Worm (Caenorhabditis elegans) whole organism, L4 larva: ENCODE measurements around the gene Y116A8C.38.

Experiments used
- F10B5.3 ChIP-seq: sonication (generic microtip); optimal IDR thresholded peaks from 2 replicates; lab custom pipeline; 2016; ENCODE audit warnings: mild to moderate bottlenecking, missing genetic modification characterization, missing compliant biosample characterization
- F44E2.7 ChIP-seq: fragments of 200-800 bp; sonication (Bioruptor generic); IDR thresholded peaks from 2 replicates; pipeline ENCODE4 v2.1.2; 2022; ENCODE audit warnings: missing genetic modification characterization, missing compliant biosample characterization
- F49E8.2 ChIP-seq: sonication (generic microtip); optimal IDR thresholded peaks from 2 replicates; lab custom pipeline; 2016; ENCODE audit warnings: missing compliant biosample characterization, mild to moderate bottlenecking, missing genetic modification characterization, borderline replicate concordance
- T20F7.1 ChIP-seq: fragments of 200-800 bp; sonication (Bioruptor generic); optimal IDR thresholded peaks from 2 replicates; lab custom pipeline; 2018; ENCODE audit warnings: mild to moderate bottlenecking, missing genetic modification characterization, missing compliant biosample characterization
- T26A8.4 ChIP-seq: fragments of 200-800 bp; sonication (Bioruptor generic); IDR thresholded peaks from 2 replicates; pipeline ENCODE4 v1.3.6; 2022; ENCODE audit warnings: missing genetic modification characterization, missing compliant biosample characterization
- Y105C5A.15 ChIP-seq: fragments of 200-800 bp; sonication (Bioruptor generic); IDR thresholded peaks from 2 replicates; pipeline ENCODE4 v1.3.6; 2022; ENCODE audit warnings: missing genetic modification characterization, missing compliant biosample characterization
- Y48G9A.11 ChIP-seq: fragments of 200-800 bp; sonication (Bioruptor generic); IDR thresholded peaks from 2 replicates; pipeline ENCODE4 v1.3.6; 2022; ENCODE audit warnings: missing genetic modification reagents, missing genetic modification characterization, missing compliant biosample characterization
- Y75B8A.6 ChIP-seq: fragments of 200-800 bp; sonication (Bioruptor generic); IDR thresholded peaks from 2 replicates; pipeline ENCODE4 v1.3.6; 2022; ENCODE audit warnings: missing genetic modification reagents, missing genetic modification characterization, missing compliant biosample characterization
- ZK337.2 ChIP-seq: fragments of 200-800 bp; sonication (Bioruptor generic); IDR thresholded peaks from 2 replicates; pipeline ENCODE4 v1.3.6; 2022; ENCODE audit warnings: missing genetic modification reagents, missing genetic modification characterization, missing compliant biosample characterization
- aha-1 ChIP-seq: fragments of 150-350 bp; peaks from one replicate; lab custom pipeline; 2014; ENCODE audit warnings: missing biosample characterization, missing genetic modification characterization
- aly-2 ChIP-seq: sonication (generic microtip); optimal IDR thresholded peaks from 2 replicates; lab custom pipeline; 2018; ENCODE audit warnings: missing biosample characterization, missing genetic modification characterization
- ama-1 ChIP-seq: fragments of 150-350 bp; optimal IDR thresholded peaks from 2 replicates; lab custom pipeline; 2014; ENCODE audit warnings: inconsistent platforms, mixed read lengths
- arid-1 ChIP-seq: fragments of 200-800 bp; sonication (Bioruptor generic); conservative IDR thresholded peaks from 2 replicates; pipeline ENCODE4 v1.3.6; 2022; ENCODE audit warnings: missing genetic modification reagents, missing genetic modification characterization, missing compliant biosample characterization
- attf-4 ChIP-seq: sonication (generic microtip); optimal IDR thresholded peaks from 3 replicates; lab custom pipeline; 2017; ENCODE audit warnings: missing biosample characterization, missing genetic modification characterization
- ceh-20 ChIP-seq: fragments of 200-800 bp; sonication (Bioruptor generic); IDR thresholded peaks from 2 replicates; pipeline ENCODE4 v1.3.6; 2022; ENCODE audit warnings: missing genetic modification reagents, missing genetic modification characterization, missing compliant biosample characterization
- ceh-62 ChIP-seq: sonication (generic microtip); optimal IDR thresholded peaks from 2 replicates; lab custom pipeline; 2017; ENCODE audit warnings: missing biosample characterization, missing genetic modification characterization
- ceh-82 ChIP-seq: sonication (generic microtip); optimal IDR thresholded peaks from 2 replicates; lab custom pipeline; 2017; ENCODE audit warnings: missing biosample characterization, missing genetic modification characterization
- daf-12 ChIP-seq: fragments of 150-350 bp; optimal IDR thresholded peaks from 2 replicates; lab custom pipeline; 2014; ENCODE audit warnings: missing biosample characterization, missing genetic modification reagents, missing genetic modification characterization
- daf-16 ChIP-seq, 3 experiments: sonication (generic microtip); optimal IDR thresholded peaks; 2 replicates each; lab custom pipeline; 2016 to 2017; ENCODE audit warnings: missing genetic modification characterization in 3 of 3, missing genetic modification reagents in 3 of 3, mild to moderate bottlenecking in 2 of 3, missing compliant biosample characterization in 2 of 3, missing biosample characterization in 1 of 3, moderate library complexity in 1 of 3
- daf-8 ChIP-seq: fragments of 200-800 bp; sonication (Bioruptor generic); IDR thresholded peaks from 2 replicates; pipeline ENCODE4 v1.3.6; 2022; ENCODE audit warnings: missing genetic modification characterization, missing compliant biosample characterization
- dmd-6 ChIP-seq: fragments of 200-800 bp; sonication (Bioruptor generic); IDR thresholded peaks from 2 replicates; pipeline ENCODE4 v1.3.6; 2022; ENCODE audit warnings: missing genetic modification reagents, missing genetic modification characterization, missing compliant biosample characterization
- dve-1 ChIP-seq: sonication (generic microtip); optimal IDR thresholded peaks from 2 replicates; lab custom pipeline; 2017; ENCODE audit warnings: antibody characterized with exemption, mild to moderate bottlenecking, missing genetic modification characterization, missing compliant biosample characterization; ENCODE audit not compliant: insufficient read depth
- egl-27 ChIP-seq: sonication (generic microtip); optimal IDR thresholded peaks from 3 replicates; lab custom pipeline; 2017; ENCODE audit warnings: missing biosample characterization, missing genetic modification reagents, missing genetic modification characterization
- fos-1 ChIP-seq: fragments of 150-350 bp; optimal IDR thresholded peaks from 2 replicates; lab custom pipeline; 2014; ENCODE audit warnings: missing biosample characterization, missing genetic modification characterization
- gei-8 ChIP-seq: fragments of 200-800 bp; sonication (Bioruptor generic); optimal IDR thresholded peaks from 2 replicates; lab custom pipeline; 2018; ENCODE audit warnings: mild to moderate bottlenecking, missing genetic modification characterization, missing compliant biosample characterization
- hlh-11 ChIP-seq: fragments of 200-800 bp; sonication (Bioruptor generic); optimal IDR thresholded peaks from 2 replicates; lab custom pipeline; 2018; ENCODE audit warnings: mild to moderate bottlenecking, missing genetic modification characterization, missing compliant biosample characterization
- hlh-30 ChIP-seq: sonication (generic microtip); optimal IDR thresholded peaks from 2 replicates; lab custom pipeline; 2017; ENCODE audit warnings: antibody characterized with exemption, mild to moderate bottlenecking, missing genetic modification characterization, missing compliant biosample characterization; ENCODE audit not compliant: insufficient read depth
- hmg-1.1 ChIP-seq: fragments of 200-800 bp; sonication (Bioruptor generic); IDR thresholded peaks from 2 replicates; pipeline ENCODE4 v1.3.6; 2022; ENCODE audit warnings: missing genetic modification reagents, missing genetic modification characterization, missing compliant biosample characterization
- lin-1 ChIP-seq: fragments of 200-800 bp; sonication (Bioruptor generic); IDR thresholded peaks from 2 replicates; pipeline ENCODE4 v1.3.6; 2022; ENCODE audit warnings: missing genetic modification reagents, missing genetic modification characterization, missing compliant biosample characterization
- lin-38 ChIP-seq: fragments of 200-800 bp; sonication (Bioruptor generic); IDR thresholded peaks from 2 replicates; pipeline ENCODE4 v1.3.6; 2022; ENCODE audit warnings: missing genetic modification reagents, missing genetic modification characterization, missing compliant biosample characterization
- madf-9 ChIP-seq: fragments of 200-800 bp; sonication (Bioruptor generic); conservative IDR thresholded peaks from 2 replicates; pipeline ENCODE4 v1.3.6; 2022; ENCODE audit warnings: missing genetic modification reagents, missing genetic modification characterization, missing compliant biosample characterization
- mdt-29 ChIP-seq: fragments of 200-800 bp; sonication (Bioruptor generic); IDR thresholded peaks from 2 replicates; pipeline ENCODE4 v1.3.6; 2022; ENCODE audit warnings: missing genetic modification reagents, missing genetic modification characterization, missing compliant biosample characterization
- mep-1 ChIP-seq: fragments of 150-350 bp; sonication (generic microtip); optimal IDR thresholded peaks from 3 replicates; lab custom pipeline; 2014; ENCODE audit warnings: missing biosample characterization, missing genetic modification characterization
- mes-2 ChIP-seq: sonication (generic microtip); optimal IDR thresholded peaks from 2 replicates; lab custom pipeline; 2016; ENCODE audit warnings: missing genotype, mild to moderate bottlenecking, missing genetic modification characterization, missing compliant biosample characterization; ENCODE audit not compliant: poor library complexity, severe bottlenecking
- mxl-2 ChIP-seq: fragments of 200-800 bp; sonication (Bioruptor generic); conservative IDR thresholded peaks from 2 replicates; pipeline ENCODE4 v1.3.6; 2022; ENCODE audit warnings: missing genetic modification reagents, missing genetic modification characterization, missing compliant biosample characterization
- nhr-10 ChIP-seq: fragments of 150-350 bp; optimal IDR thresholded peaks from 2 replicates; lab custom pipeline; 2014; ENCODE audit warnings: missing biosample characterization, missing genetic modification characterization
- nhr-25 ChIP-seq: sonication (generic microtip); optimal IDR thresholded peaks from 2 replicates; lab custom pipeline; 2017; ENCODE audit warnings: missing genetic modification characterization, mild to moderate bottlenecking, missing compliant biosample characterization, antibody characterized with exemption, moderate library complexity, borderline replicate concordance; ENCODE audit not compliant: insufficient read depth
- rbr-2 ChIP-seq: sonication (generic microtip); optimal IDR thresholded peaks from 2 replicates; lab custom pipeline; 2016; ENCODE audit warnings: missing genotype, missing genetic modification characterization, missing compliant biosample characterization
- skn-1 ChIP-seq: fragments of 150-350 bp; optimal IDR thresholded peaks from 2 replicates; lab custom pipeline; 2014; ENCODE audit warnings: missing biosample characterization, missing genetic modification characterization
- snpc-4 ChIP-seq: fragments of 150-350 bp; optimal IDR thresholded peaks from 2 replicates; lab custom pipeline; 2014; ENCODE audit warnings: missing biosample characterization, missing genetic modification characterization
- spr-1 ChIP-seq: sonication (generic microtip); optimal IDR thresholded peaks from 2 replicates; lab custom pipeline; 2016; ENCODE audit warnings: mild to moderate bottlenecking, missing genetic modification characterization, missing compliant biosample characterization
- spr-3 ChIP-seq: fragments of 200-800 bp; sonication (Bioruptor generic); optimal IDR thresholded peaks from 2 replicates; lab custom pipeline; 2018; ENCODE audit warnings: mild to moderate bottlenecking, missing genetic modification characterization, missing compliant biosample characterization
- tra-1 ChIP-seq: fragments of 200-800 bp; sonication (Bioruptor generic); IDR thresholded peaks from 2 replicates; pipeline ENCODE4 v1.3.6; 2022; ENCODE audit warnings: missing genetic modification reagents, missing genetic modification characterization, missing compliant biosample characterization
- unc-130 ChIP-seq: sonication (generic microtip); optimal IDR thresholded peaks from 2 replicates; lab custom pipeline; 2016; ENCODE audit warnings: missing genetic modification reagents, missing genetic modification characterization, missing compliant biosample characterization
- unc-39 ChIP-seq: sonication (generic microtip); optimal IDR thresholded peaks from 2 replicates; lab custom pipeline; 2017; ENCODE audit warnings: missing biosample characterization, missing genetic modification characterization
- zag-1 ChIP-seq: fragments of 150-350 bp; optimal IDR thresholded peaks from 2 replicates; lab custom pipeline; 2014; ENCODE audit warnings: missing biosample characterization, missing genetic modification characterization
- zfp-2 ChIP-seq: sonication (generic microtip); optimal IDR thresholded peaks from 2 replicates; lab custom pipeline; 2016; ENCODE audit warnings: mild to moderate bottlenecking, missing genetic modification characterization, missing compliant biosample characterization
- zip-2 ChIP-seq: fragments of 150-350 bp; optimal IDR thresholded peaks from 2 replicates; lab custom pipeline; 2014; ENCODE audit warnings: missing biosample characterization, missing genetic modification characterization
- ztf-7 ChIP-seq: fragments of 150-350 bp; optimal IDR thresholded peaks from 2 replicates; lab custom pipeline; 2014; ENCODE audit warnings: missing biosample characterization, missing genetic modification characterization

Y116A8C.38 gene

DNA sequence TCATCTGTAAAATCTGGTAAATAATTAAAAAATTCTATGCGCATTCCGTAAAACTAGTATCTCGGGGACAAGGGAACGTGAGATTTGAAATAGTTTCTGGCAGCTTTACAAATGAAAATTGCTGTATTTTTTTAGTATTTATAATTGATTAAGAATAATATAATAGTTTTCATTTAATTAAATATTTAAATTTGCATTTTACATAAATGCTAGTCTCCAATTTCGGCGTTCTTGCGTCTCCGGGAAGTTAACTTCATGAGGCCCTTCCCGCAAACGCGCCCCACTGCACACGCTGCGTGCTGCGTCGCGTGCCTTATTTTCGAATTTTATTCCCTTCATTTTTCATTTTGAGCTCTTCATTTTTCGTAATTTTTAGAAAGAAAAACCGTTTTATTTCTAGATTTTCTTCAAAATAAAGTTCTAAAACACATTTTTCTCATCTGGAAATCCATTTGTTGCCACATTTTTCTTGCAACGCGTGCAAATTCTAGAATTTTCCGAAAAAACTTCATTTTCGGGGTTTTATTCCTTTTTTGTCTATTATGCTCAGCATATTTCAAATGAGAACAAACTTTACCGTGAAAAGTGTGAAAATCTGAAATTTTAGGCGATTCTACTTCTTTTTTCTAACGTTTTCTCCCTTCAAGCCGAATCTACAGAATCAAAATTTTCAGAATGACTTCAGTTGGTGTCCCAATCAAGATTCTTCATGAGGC is 43.8 kb upstream of the Y116A8C.38 start, which contains the start of the genes snx-13 and snr-1 (continued):
- no peak for TF ChIP-seq F44E2.7 (GFP tag; lab: Robert Waterston, UW)
- TF ChIP-seq zag-1 (tag; lab: Kevin White, UChicago): no peak
- TF ChIP-seq fos-1: no peak
- no peak for TF ChIP-seq Y75B8A.6 (GFP tag; lab: Robert Waterston, UW)
- TF ChIP-seq attf-4 (tag; lab: Kevin White, UChicago): no peak
- no peak for TF ChIP-seq ztf-7 (tag; lab: Kevin White, UChicago)
- TF ChIP-seq dmd-6 (GFP tag; lab: Robert Waterston, UW): peak; percentile 49
- no peak for TF ChIP-seq zip-2
- no peak for TF ChIP-seq spr-3 (GFP tag; lab: Kevin White, UChicago)
- TF ChIP-seq ceh-82 (tag; lab: Kevin White, UChicago): no peak
- no peak for TF ChIP-seq tra-1 (GFP tag; lab: Robert Waterston, UW)
- peak; percentile 64 for TF ChIP-seq Y48G9A.11
- TF ChIP-seq zfp-2 (tag; lab: Kevin White, UChicago): peak; percentile 62
- TF ChIP-seq spr-1 (tag; lab: Kevin White, UChicago): peak; percentile 40
- peak; percentile 75 for TF ChIP-seq hmg-1.1
- no peak for TF ChIP-seq unc-39
- TF ChIP-seq daf-16 (GFP tag; optimal IDR thresholded peaks at IDR 0.05; lab: Kevin White, UChicago): peak in 1 of 2 experiments; percentile 30
- TF ChIP-seq daf-16 (tag; optimal IDR thresholded peaks at IDR 0.05; lab: Kevin White, UChicago): peak; percentile 39
- no peak for TF ChIP-seq mxl-2 (GFP tag; lab: Robert Waterston, UW)
- no peak for TF ChIP-seq T26A8.4
- no peak for TF ChIP-seq daf-12 (tag; lab: Kevin White, UChicago)
- TF ChIP-seq snpc-4 (tag; lab: Kevin White, UChicago): no peak
- TF ChIP-seq skn-1 (tag; lab: Kevin White, UChicago): no peak
- peak; percentile 61; the same call in 1 of the 2 replicates for TF ChIP-seq arid-1 (GFP tag; lab: Robert Waterston, UW)
- peak; percentile 70 for TF ChIP-seq rbr-2 (tag; lab: Kevin White, UChicago)
- peak; percentile 90 for TF ChIP-seq unc-130 (GFP tag; lab: Kevin White, UChicago)
- TF ChIP-seq egl-27: no peak
- TF ChIP-seq ZK337.2: peak; percentile 74; the same call in 1 of the 2 replicates
- TF ChIP-seq mes-2: peak; percentile 96
- no peak for TF ChIP-seq Y105C5A.15 (GFP tag; lab: Robert Waterston, UW)
- TF ChIP-seq ceh-62 (tag; lab: Kevin White, UChicago): no peak
- TF ChIP-seq ceh-20 (GFP tag; lab: Robert Waterston, UW): no peak
- TF ChIP-seq T20F7.1 (GFP tag; lab: Kevin White, UChicago): peak; percentile 78
- no peak for TF ChIP-seq mdt-29 (GFP tag; lab: Robert Waterston, UW)
- no peak for TF ChIP-seq daf-8 (GFP tag; lab: Robert Waterston, UW)
- TF ChIP-seq lin-1: no peak
- no peak for TF ChIP-seq nhr-25
- peak; percentile 98 for TF ChIP-seq lin-38 (GFP tag; lab: Robert Waterston, UW)
- no peak for TF ChIP-seq nhr-10 (tag; lab: Kevin White, UChicago)
- no peak for TF ChIP-seq aly-2 (tag; lab: Kevin White, UChicago)
- peak; percentile 82 for TF ChIP-seq mep-1 (tag; lab: Kevin White, UChicago)

DNA sequence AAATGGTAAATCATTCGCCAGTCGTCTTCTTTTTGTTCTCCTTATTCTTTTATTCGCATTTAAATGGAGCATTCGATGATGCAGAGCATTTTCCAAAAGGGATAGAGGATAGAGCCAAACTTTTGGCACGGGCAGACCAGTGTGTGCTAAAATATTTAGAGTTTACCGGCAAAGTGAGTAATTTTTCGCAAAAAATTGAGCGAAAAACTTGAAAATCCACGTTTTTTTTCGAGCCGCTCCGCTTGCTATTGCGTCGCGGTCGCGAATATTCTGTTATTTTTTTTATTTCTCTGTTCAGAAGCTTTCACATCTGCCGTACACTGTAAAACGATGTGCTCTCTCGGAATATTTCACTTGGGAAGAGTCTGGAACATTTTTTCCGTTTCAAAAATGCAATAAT is 42.5 kb upstream of the Y116A8C.38 start, which contains the start of gene Y116A8C.43:
Gene Y116A8C.43, plus strand, starts transcription at position 3 of the 400 bp plus-strand sequence.
- no peak for TF ChIP-seq daf-16 (GFP tag; optimal IDR thresholded peaks at IDR 0.05; lab: Kevin White, UChicago)
- TF ChIP-seq daf-16 (tag; optimal IDR thresholded peaks at IDR 0.05; lab: Kevin White, UChicago): peak; percentile 27
- peak; percentile 56 for TF ChIP-seq unc-130 (GFP tag; lab: Kevin White, UChicago)
- TF ChIP-seq attf-4 (tag; lab: Kevin White, UChicago): no peak
- TF ChIP-seq nhr-10 (tag; lab: Kevin White, UChicago): no peak
- peak; percentile 11; the same call in 1 of the 2 replicates for TF ChIP-seq arid-1 (GFP tag; lab: Robert Waterston, UW)
- TF ChIP-seq hlh-30 (tag; lab: Kevin White, UChicago): no peak
- TF ChIP-seq F49E8.2 (tag; lab: Kevin White, UChicago): peak; percentile 79
- TF ChIP-seq dve-1 (tag; lab: Kevin White, UChicago): no peak
- peak; percentile 23 for TF ChIP-seq mes-2
- TF ChIP-seq madf-9 (GFP tag; lab: Robert Waterston, UW): no peak
- peak; percentile 9 for TF ChIP-seq rbr-2 (tag; lab: Kevin White, UChicago)
- peak; percentile 76 for TF ChIP-seq aha-1
- peak; percentile 84 for TF ChIP-seq ama-1 (lab: Kevin White, UChicago)
- TF ChIP-seq F10B5.3 (tag; lab: Kevin White, UChicago): no peak
- TF ChIP-seq ZK337.2: no peak
- no peak for TF ChIP-seq gei-8 (GFP tag; lab: Kevin White, UChicago)
- TF ChIP-seq hlh-11 (tag; lab: Kevin White, UChicago): no peak
